Fruit fly (Drosophila melanogaster): ENCODE results near the gene CG7829.

- peak; percentile 96 for TF ChIP-seq kay (GFP tag; optimal IDR thresholded peaks at IDR 0.05)
- no peak for TF ChIP-seq CG12299 (tag; optimal IDR thresholded peaks at IDR 0.05)
- TF ChIP-seq CG1832 (GFP tag; optimal IDR thresholded peaks at IDR 0.05): no peak
- TF ChIP-seq stc (GFP tag; IDR thresholded peaks at IDR 0.05): no peak
- TF ChIP-seq wor (GFP tag; IDR thresholded peaks at IDR 0.05): no peak
- TF ChIP-seq CG8924 (tag; optimal IDR thresholded peaks at IDR 0.05): no peak
- TF ChIP-seq dm (GFP tag; optimal IDR thresholded peaks at IDR 0.05): no peak
- no peak for TF ChIP-seq CG3407 (GFP tag; optimal IDR thresholded peaks at IDR 0.05)
Measured at dm6 chr3R:29778139-29778984, 39.2 kb downstream of the CG7829 start.

Measured in whole organism, embryonic.